Worm (Caenorhabditis elegans) whole organism, early embryonic: ENCODE data around the gene T26G10.3.
A peak's percentile ranks its signal among the peaks of the same experiment; 100 is the strongest.

Experiments used
- B0310.2 ChIP-seq: sonication (generic microtip); optimal IDR thresholded peaks from 2 replicates; lab custom pipeline; 2016; ENCODE audit warnings: mild to moderate bottlenecking, missing genetic modification characterization, missing compliant biosample characterization
- F13C5.2 ChIP-seq: sonication (generic microtip); optimal IDR thresholded peaks from 2 replicates; lab custom pipeline; 2017; ENCODE audit warnings: mild to moderate bottlenecking, missing genetic modification characterization, inconsistent platforms, missing compliant biosample characterization
- aly-1 ChIP-seq: sonication (generic microtip); optimal IDR thresholded peaks from 2 replicates; lab custom pipeline; 2016; ENCODE audit warnings: missing genetic modification characterization, missing compliant biosample characterization
- ama-1 ChIP-seq: fragments of 150-350 bp; optimal IDR thresholded peaks from 2 replicates; lab custom pipeline; 2014
- ceh-13 ChIP-seq: fragments of 200-800 bp; sonication (Bioruptor generic); optimal IDR thresholded peaks from 2 replicates; lab custom pipeline; 2018; ENCODE audit warnings: mild to moderate bottlenecking, missing genetic modification characterization, missing compliant biosample characterization
- ceh-36 ChIP-seq: sonication (generic microtip); optimal IDR thresholded peaks from 2 replicates; lab custom pipeline; 2016; ENCODE audit warnings: missing genetic modification characterization, inconsistent platforms, missing compliant biosample characterization
- ets-7 ChIP-seq: sonication (generic microtip); optimal IDR thresholded peaks from 2 replicates; lab custom pipeline; 2016; ENCODE audit warnings: missing genotype, missing genetic modification characterization, missing compliant biosample characterization
- flt-1 ChIP-seq: fragments of 200-800 bp; sonication (Bioruptor generic); IDR thresholded peaks from 2 replicates; pipeline ENCODE4 v1.3.6; 2022; ENCODE audit warnings: missing genetic modification characterization, missing compliant biosample characterization
- hmg-4 ChIP-seq: fragments of 200-800 bp; sonication (Bioruptor generic); optimal IDR thresholded peaks from 2 replicates; lab custom pipeline; 2018; ENCODE audit warnings: mild to moderate bottlenecking, missing genetic modification characterization, missing compliant biosample characterization
- hnd-1 ChIP-seq: sonication (generic microtip); optimal IDR thresholded peaks from 2 replicates; lab custom pipeline; 2016; ENCODE audit warnings: missing genetic modification characterization, missing compliant biosample characterization
- pes-1 ChIP-seq: fragments of 200-800 bp; sonication (Bioruptor generic); IDR thresholded peaks from 2 replicates; pipeline ENCODE4 v1.3.6; 2022; ENCODE audit warnings: missing genetic modification reagents, missing genetic modification characterization, missing compliant biosample characterization
- scrt-1 ChIP-seq: fragments of 200-800 bp; sonication (Bioruptor generic); IDR thresholded peaks from 2 replicates; pipeline ENCODE4 v1.3.6; 2022; ENCODE audit warnings: missing genetic modification characterization, missing compliant biosample characterization
- sea-1 ChIP-seq: fragments of 200-800 bp; sonication (Bioruptor generic); conservative IDR thresholded peaks from 2 replicates; pipeline ENCODE4 v1.3.6; 2022; ENCODE audit warnings: missing genetic modification characterization, missing compliant biosample characterization
- tbx-11 ChIP-seq: fragments of 200-800 bp; sonication (Bioruptor generic); IDR thresholded peaks from 2 replicates; pipeline ENCODE4 v1.3.6; 2022; ENCODE audit warnings: missing genetic modification characterization, missing compliant biosample characterization
- tbx-37 ChIP-seq: fragments of 200-800 bp; sonication (Bioruptor generic); conservative IDR thresholded peaks from 2 replicates; pipeline ENCODE4 v1.3.6; 2022; ENCODE audit warnings: missing genetic modification reagents, missing genetic modification characterization, missing compliant biosample characterization
- tra-4 ChIP-seq: sonication (generic microtip); optimal IDR thresholded peaks from 2 replicates; lab custom pipeline; 2017; ENCODE audit warnings: missing genetic modification characterization, missing compliant biosample characterization

The T26G10.3 gene

ce11 chrIII:9453962-9454361 is 40.7 kb upstream of the T26G10.3 start, which contains the start of gene F54C8.7:
TSS of gene F54C8.7 (minus strand) at chrIII:9454062.
- no peak for TF ChIP-seq ceh-13 (GFP tag; lab: Kevin White, UChicago)

ce11 chrIII:9450933-9451332 is 37.7 kb upstream of the T26G10.3 start:
- TF ChIP-seq ets-7 (tag; lab: Kevin White, UChicago) (no peak), scrt-1 (0 out of 2 replicates have a peak, but pooled peaks have one; percentile 12), hmg-4 (peak; percentile 65), tbx-11 (no peak), flt-1 (GFP tag; lab: Robert Waterston, UW) (0 out of 2 replicates have a peak, but pooled peaks have one; percentile 36), tra-4 (tag; lab: Kevin White, UChicago) (peak; percentile 5)

- TF ChIP-seq B0310.2 (no peak), pes-1 (GFP tag; lab: Robert Waterston, UW) (no peak)
These were observed 36.6 kb upstream of the T26G10.3 start, which contains the start of gene F54C8.6 for ce11 chrIII:9449831-9450230. TSS of gene F54C8.6 (minus strand) at chrIII:9449931.

- 0 out of 2 replicates have a peak, but pooled peaks have one; percentile 13 for TF ChIP-seq pes-1 (GFP tag; lab: Robert Waterston, UW)
These were observed 36.1 kb upstream of the T26G10.3 start for ce11 chrIII:9449351-9449750.

ce11 chrIII:9447634-9448033 is 34.4 kb upstream of the T26G10.3 start:
- TF ChIP-seq pes-1 (GFP tag; lab: Robert Waterston, UW), result peak; percentile 65

ce11 chrIII:9445699-9446098 is 32.5 kb upstream of the T26G10.3 start:
- TF ChIP-seq pes-1 (GFP tag; lab: Robert Waterston, UW), result peak; percentile 52; the same call in 1 of the 2 replicates

- TF ChIP-seq sea-1 (GFP tag; lab: Robert Waterston, UW), result 0 out of 2 replicates have a peak, but pooled peaks have one; percentile 39
- peak; percentile 46 for TF ChIP-seq hmg-4
- TF ChIP-seq pes-1 (GFP tag; lab: Robert Waterston, UW), result peak; percentile 27; the same call in 1 of the 2 replicates
- peak; percentile 23 for TF ChIP-seq B0310.2
- no peak for TF ChIP-seq ets-7 (tag; lab: Kevin White, UChicago)
- TF ChIP-seq ceh-36, result no peak
- TF ChIP-seq hnd-1 (tag; lab: Kevin White, UChicago), result no peak
- TF ChIP-seq scrt-1, result no peak
These were observed 30.3 kb upstream of the T26G10.3 start, which contains the start of gene pir-2 for ce11 chrIII:9443417-9444027. TSS of gene pir-2 (minus strand) at chrIII:9443634.

- no peak for TF ChIP-seq hnd-1 (tag; lab: Kevin White, UChicago)
These were observed 29.6 kb upstream of the T26G10.3 start for ce11 chrIII:9442846-9443245.

- no peak for TF ChIP-seq ceh-13 (GFP tag; lab: Kevin White, UChicago)
- no peak for TF ChIP-seq scrt-1
- no peak for TF ChIP-seq B0310.2
- no peak for TF ChIP-seq aly-1 (tag; lab: Kevin White, UChicago)
These were observed 27.9 kb upstream of the T26G10.3 start, which contains the start of gene emb-30 for ce11 chrIII:9441133-9441532. TSS of gene emb-30 (minus strand) at chrIII:9441460.

ce11 chrIII:9439399-9439798 is 26.2 kb upstream of the T26G10.3 start, which contains the start of gene F54C8.1:
TSS of gene F54C8.1 (plus strand) at chrIII:9439699.
- TF ChIP-seq ceh-13 (GFP tag; lab: Kevin White, UChicago) (no peak), hnd-1 (tag; lab: Kevin White, UChicago) (no peak), scrt-1 (no peak), F13C5.2 (tag; lab: Kevin White, UChicago) (no peak), ama-1 (no peak), flt-1 (GFP tag; lab: Robert Waterston, UW) (no peak), tbx-37 (no peak), tbx-11 (no peak), aly-1 (tag; lab: Kevin White, UChicago) (no peak), pes-1 (GFP tag; lab: Robert Waterston, UW) (no peak), tra-4 (tag; lab: Kevin White, UChicago) (no peak), B0310.2 (no peak)

- TF ChIP-seq ceh-13 (GFP tag; lab: Kevin White, UChicago), result no peak
- TF ChIP-seq sea-1 (GFP tag; lab: Robert Waterston, UW), result no peak
- TF ChIP-seq hnd-1 (tag; lab: Kevin White, UChicago), result no peak
- no peak for TF ChIP-seq tbx-37
- TF ChIP-seq aly-1 (tag; lab: Kevin White, UChicago), result no peak
- TF ChIP-seq ceh-36, result no peak
- TF ChIP-seq F13C5.2 (tag; lab: Kevin White, UChicago), result no peak
- no peak for TF ChIP-seq B0310.2
- TF ChIP-seq ets-7 (tag; lab: Kevin White, UChicago), result no peak
These were observed 21.8 kb upstream of the T26G10.3 start for ce11 chrIII:9434999-9435398.
